Fruit fly (Drosophila melanogaster): ENCODE measurements around the gene Glut1.

Gene Glut1

dm6 chr3L:1007513-1008459, 93.9 kb downstream of the Glut1 start (continued):
- TF ChIP-seq fd59A (GFP tag; optimal IDR thresholded peaks at IDR 0.05) (peak; percentile 55), Hr4 (GFP tag; optimal IDR thresholded peaks at IDR 0.05) (peak; percentile 70), Eip78C (GFP tag) (peak; percentile 91), CG11762 (GFP tag; optimal IDR thresholded peaks at IDR 0.05; ENCODE audit: insufficient read depth) (peak; percentile 65), Sox15 (GFP tag; optimal IDR thresholded peaks at IDR 0.05) (peak; percentile 43), Lpt (GFP tag; optimal IDR thresholded peaks at IDR 0.05) (peak; percentile 73), CG7368 (GFP tag; optimal IDR thresholded peaks at IDR 0.05) (peak; percentile 64), spab (GFP tag; optimal IDR thresholded peaks at IDR 0.05) (peak; percentile 55), CG8119 (GFP tag; IDR thresholded peaks at IDR 0.05) (peak; percentile 84), CG34406 (GFP tag; optimal IDR thresholded peaks at IDR 0.05) (peak; percentile 72), CG31627 (GFP tag; optimal IDR thresholded peaks at IDR 0.05) (peak; percentile 70), Eip93F (GFP tag; optimal IDR thresholded peaks at IDR 0.05) (no peak), salr (GFP tag; optimal IDR thresholded peaks at IDR 0.05) (peak in 1 of 2 experiments; percentile 80), CG15336 (GFP tag; IDR thresholded peaks at IDR 0.05) (peak; percentile 88), esn (GFP tag; optimal IDR thresholded peaks at IDR 0.05) (peak; percentile 74), CG11294 (GFP tag; IDR thresholded peaks at IDR 0.05) (peak; percentile 81), CG3032 (tag; optimal IDR thresholded peaks at IDR 0.05) (peak; percentile 78), achi (GFP tag; optimal IDR thresholded peaks at IDR 0.05) (peak; percentile 81), OdsH (GFP tag; optimal IDR thresholded peaks at IDR 0.05) (peak; percentile 83), CG4318 (GFP tag; optimal IDR thresholded peaks at IDR 0.05) (peak; percentile 61), Ets96B (tag; optimal IDR thresholded peaks at IDR 0.05) (peak; percentile 74)

- TF ChIP-seq CG6808 (GFP tag; optimal IDR thresholded peaks at IDR 0.05) (no peak), CG11762 (GFP tag; optimal IDR thresholded peaks at IDR 0.05; ENCODE audit: insufficient read depth) (no peak), CG6792 (GFP tag; optimal IDR thresholded peaks at IDR 0.05) (no peak), Eip75B (GFP tag; optimal IDR thresholded peaks at IDR 0.05) (no peak), CG4318 (GFP tag; optimal IDR thresholded peaks at IDR 0.05) (no peak), Blimp-1 (GFP tag; optimal IDR thresholded peaks at IDR 0.05) (no peak), Sox14 (GFP tag; optimal IDR thresholded peaks at IDR 0.05) (no peak), acj6 (GFP tag; optimal IDR thresholded peaks at IDR 0.05) (no peak), CG10669 (GFP tag; optimal IDR thresholded peaks at IDR 0.05) (no peak), fkh (GFP tag; optimal IDR thresholded peaks at IDR 0.05) (no peak), dac (GFP tag; optimal IDR thresholded peaks at IDR 0.05) (no peak), CG1621 (tag; optimal IDR thresholded peaks at IDR 0.05) (no peak), Ets21C (GFP tag; optimal IDR thresholded peaks at IDR 0.05) (no peak), dsx (GFP tag; optimal IDR thresholded peaks at IDR 0.05; ENCODE audit: poor library complexity, severe bottlenecking) (no peak), CG11294 (GFP tag; IDR thresholded peaks at IDR 0.05) (peak; percentile 39; the same call in 1 of the 2 replicates), CG8319 (GFP tag; optimal IDR thresholded peaks at IDR 0.05) (no peak), Sox15 (GFP tag; optimal IDR thresholded peaks at IDR 0.05) (no peak), CG15336 (GFP tag; IDR thresholded peaks at IDR 0.05) (peak; percentile 25; the same call in 1 of the 2 replicates), CG34406 (GFP tag; optimal IDR thresholded peaks at IDR 0.05) (no peak), fd85E (GFP tag; optimal IDR thresholded peaks at IDR 0.05) (no peak), OdsH (GFP tag; optimal IDR thresholded peaks at IDR 0.05) (peak; percentile 2), eg (GFP tag; IDR thresholded peaks at IDR 0.05) (peak; percentile 52; the same call in 2 of the 3 replicates), Met (GFP tag; optimal IDR thresholded peaks at IDR 0.05) (no peak), CG3919 (GFP tag; optimal IDR thresholded peaks at IDR 0.05) (peak; percentile 3), Eip78C (GFP tag) (peak; percentile 9), vri (GFP tag; optimal IDR thresholded peaks at IDR 0.05) (no peak), Hr39 (GFP tag; optimal IDR thresholded peaks at IDR 0.05) (no peak), Hr4 (GFP tag; optimal IDR thresholded peaks at IDR 0.05) (no peak), CG6163 (GFP tag; IDR thresholded peaks at IDR 0.05) (no peak), CG6276 (GFP tag; optimal IDR thresholded peaks at IDR 0.05) (no peak), CG16779 (tag; optimal IDR thresholded peaks at IDR 0.05) (no peak), ss (GFP tag; optimal IDR thresholded peaks at IDR 0.05) (no peak), spab (GFP tag; optimal IDR thresholded peaks at IDR 0.05) (no peak), CG11902 (GFP tag; optimal IDR thresholded peaks at IDR 0.05) (no peak), lz (GFP tag; optimal IDR thresholded peaks at IDR 0.05) (no peak), CG31627 (GFP tag; optimal IDR thresholded peaks at IDR 0.05) (no peak), svp (GFP tag) (peak; percentile 47)
These were observed 97.1 kb downstream of the Glut1 start for dm6 chr3L:1010969-1011368.

Measured in whole organism, prepupa.